Worm (Caenorhabditis elegans) whole organism, L4/young adult: ENCODE measurements around the gene dhs-19.

Source experiments
- W03F9.2 ChIP-seq: fragments of 150-350 bp; optimal IDR thresholded peaks from 2 replicates; lab custom pipeline; 2014; ENCODE audit warnings: missing biosample characterization, missing genetic modification characterization
- dao-5 ChIP-seq: sonication (generic microtip); optimal IDR thresholded peaks from 2 replicates; lab custom pipeline; 2016; ENCODE audit warnings: missing genotype, missing genetic modification characterization, moderate library complexity, missing compliant biosample characterization
- him-1 ChIP-seq: sonication (generic microtip); optimal IDR thresholded peaks from 2 replicates; lab custom pipeline; 2016; ENCODE audit warnings: missing genotype, missing genetic modification reagents, missing genetic modification characterization, missing compliant biosample characterization

- TF ChIP-seq him-1, result no peak
- no peak for TF ChIP-seq dao-5 (tag; lab: Kevin White, UChicago)
- TF ChIP-seq W03F9.2, result no peak
Observed at ce11 chrV:11503081-11503751, 12.9 kb upstream of the dhs-19 start, which contains the start of gene C55A6.12.
